Worm (Caenorhabditis elegans) whole organism, L2 larva: ENCODE data around the gene F45E10.2.

Source experiments
- C34F6.9 ChIP-seq: fragments of 150-350 bp; optimal IDR thresholded peaks from 2 replicates; lab custom pipeline; 2014; ENCODE audit warnings: missing biosample characterization, missing genetic modification characterization
- F13H6.1 ChIP-seq: sonication (generic microtip); optimal IDR thresholded peaks from 2 replicates; lab custom pipeline; 2016; ENCODE audit warnings: missing genetic modification characterization, missing compliant biosample characterization
- R02D3.7 ChIP-seq: fragments of 150-350 bp; optimal IDR thresholded peaks from 2 replicates; lab custom pipeline; 2014; ENCODE audit warnings: missing biosample characterization, missing genetic modification characterization
- Y55F3AM.14 ChIP-seq: fragments of 200-800 bp; sonication (Bioruptor generic); optimal IDR thresholded peaks from 2 replicates; lab custom pipeline; 2018; ENCODE audit warnings: mild to moderate bottlenecking, missing genetic modification characterization, missing compliant biosample characterization
- ZK546.5 ChIP-seq: sonication (generic microtip); optimal IDR thresholded peaks from 2 replicates; lab custom pipeline; 2017; ENCODE audit warnings: missing biosample characterization, missing genetic modification characterization
- alr-1 ChIP-seq: fragments of 150-350 bp; optimal IDR thresholded peaks from 2 replicates; lab custom pipeline; 2014; ENCODE audit warnings: missing biosample characterization, missing genetic modification characterization
- aly-2 ChIP-seq: fragments of 150-350 bp; optimal IDR thresholded peaks from 2 replicates; lab custom pipeline; 2014; ENCODE audit warnings: missing biosample characterization, missing genetic modification characterization
- ama-1 ChIP-seq: fragments of 150-350 bp; optimal IDR thresholded peaks from 2 replicates; lab custom pipeline; 2018; ENCODE audit warnings: inconsistent platforms
- blmp-1 ChIP-seq: sonication (generic microtip); optimal IDR thresholded peaks from 2 replicates; lab custom pipeline; 2017; ENCODE audit warnings: missing genetic modification characterization, mild to moderate bottlenecking, missing compliant biosample characterization, antibody characterized with exemption, moderate library complexity; ENCODE audit not compliant: insufficient read depth
- ceh-16 ChIP-seq: fragments of 150-350 bp; optimal IDR thresholded peaks from 2 replicates; lab custom pipeline; 2014; ENCODE audit warnings: missing biosample characterization, missing genetic modification characterization
- ceh-82 ChIP-seq: fragments of 150-350 bp; optimal IDR thresholded peaks from 2 replicates; lab custom pipeline; 2014; ENCODE audit warnings: missing biosample characterization, missing genetic modification characterization
- crh-2 ChIP-seq: sonication (generic microtip); optimal IDR thresholded peaks from 2 replicates; lab custom pipeline; 2017; ENCODE audit warnings: missing biosample characterization, missing genetic modification characterization
- dmd-4 ChIP-seq: sonication (generic microtip); optimal IDR thresholded peaks from 2 replicates; lab custom pipeline; 2017; ENCODE audit warnings: missing biosample characterization, missing genetic modification characterization
- egl-27 ChIP-seq: sonication (generic microtip); optimal IDR thresholded peaks from 3 replicates; lab custom pipeline; 2017; ENCODE audit warnings: missing biosample characterization, missing genetic modification reagents, missing genetic modification characterization
- elt-1 ChIP-seq: fragments of 150-350 bp; optimal IDR thresholded peaks from 2 replicates; lab custom pipeline; 2014; ENCODE audit warnings: missing biosample characterization, missing genetic modification characterization
- elt-3 ChIP-seq: sonication (generic microtip); optimal IDR thresholded peaks from 2 replicates; lab custom pipeline; 2017; ENCODE audit warnings: missing biosample characterization, missing genetic modification characterization
- fos-1 ChIP-seq: fragments of 150-350 bp; optimal IDR thresholded peaks from 2 replicates; lab custom pipeline; 2014; ENCODE audit warnings: missing biosample characterization, missing genetic modification characterization
- gmeb-1 ChIP-seq: fragments of 150-350 bp; optimal IDR thresholded peaks from 2 replicates; lab custom pipeline; 2014; ENCODE audit warnings: missing biosample characterization, missing genetic modification characterization
- lin-11 ChIP-seq: fragments of 150-350 bp; sonication (generic microtip); optimal IDR thresholded peaks from 2 replicates; lab custom pipeline; 2014; ENCODE audit warnings: missing biosample characterization, missing genetic modification characterization, inconsistent platforms, mixed read lengths
- lin-13 ChIP-seq: fragments of 150-350 bp; optimal IDR thresholded peaks from 2 replicates; lab custom pipeline; 2014; ENCODE audit warnings: missing biosample characterization, missing genetic modification reagents, missing genetic modification characterization
- lsy-2 ChIP-seq, 2 experiments: fragments of 150-350 bp in 1 of 2; sonication (generic microtip) in 1 of 2; optimal IDR thresholded peaks; 2 replicates each; lab custom pipeline; 2014 to 2017; ENCODE audit warnings: missing biosample characterization in 2 of 2, missing genetic modification characterization in 2 of 2
- mab-5 ChIP-seq: fragments of 150-350 bp; optimal IDR thresholded peaks from 2 replicates; lab custom pipeline; 2014; ENCODE audit warnings: missing biosample characterization, missing genetic modification characterization
- mbf-1 ChIP-seq: sonication (generic microtip); optimal IDR thresholded peaks from 2 replicates; lab custom pipeline; 2017; ENCODE audit warnings: missing biosample characterization, missing genetic modification characterization
- mdl-1 ChIP-seq, 2 experiments: fragments of 150-350 bp in 1 of 2; sonication (generic microtip) in 1 of 2; optimal IDR thresholded peaks; 2 replicates each; lab custom pipeline; 2017; ENCODE audit warnings: missing biosample characterization in 2 of 2, missing genetic modification characterization in 2 of 2
- nhr-10 ChIP-seq: sonication (generic microtip); optimal IDR thresholded peaks from 2 replicates; lab custom pipeline; 2017; ENCODE audit warnings: missing biosample characterization, missing genetic modification characterization
- nhr-12 ChIP-seq: fragments of 150-350 bp; optimal IDR thresholded peaks from 2 replicates; lab custom pipeline; 2014; ENCODE audit warnings: missing biosample characterization, missing genetic modification characterization
- nhr-129 ChIP-seq: fragments of 150-350 bp; optimal IDR thresholded peaks from 2 replicates; lab custom pipeline; 2014; ENCODE audit warnings: missing biosample characterization, missing genetic modification characterization
- nhr-21 ChIP-seq: fragments of 150-350 bp; optimal IDR thresholded peaks from 2 replicates; lab custom pipeline; 2014; ENCODE audit warnings: missing biosample characterization, missing genetic modification characterization
- nhr-23 ChIP-seq: fragments of 150-350 bp; optimal IDR thresholded peaks from 2 replicates; lab custom pipeline; 2014; ENCODE audit warnings: missing biosample characterization, missing genetic modification reagents, missing genetic modification characterization
- nhr-237 ChIP-seq: fragments of 150-350 bp; optimal IDR thresholded peaks from 2 replicates; lab custom pipeline; 2014; ENCODE audit warnings: missing biosample characterization, missing genetic modification characterization
- nhr-25 ChIP-seq: fragments of 150-350 bp; sonication (generic microtip); optimal IDR thresholded peaks from 3 replicates; lab custom pipeline; 2014; ENCODE audit warnings: missing biosample characterization, missing genetic modification characterization
- nhr-6 ChIP-seq: fragments of 150-350 bp; optimal IDR thresholded peaks from 2 replicates; lab custom pipeline; 2014; ENCODE audit warnings: missing biosample characterization, missing genetic modification characterization
- nhr-77 ChIP-seq: fragments of 150-350 bp; optimal IDR thresholded peaks from 2 replicates; lab custom pipeline; 2014; ENCODE audit warnings: missing biosample characterization, missing genetic modification characterization
- peb-1 ChIP-seq: fragments of 150-350 bp; optimal IDR thresholded peaks from 2 replicates; lab custom pipeline; 2014; ENCODE audit warnings: missing biosample characterization, missing genetic modification characterization
- sem-4 ChIP-seq: fragments of 150-350 bp; optimal IDR thresholded peaks from 2 replicates; lab custom pipeline; 2014; ENCODE audit warnings: missing biosample characterization, missing genetic modification reagents, missing genetic modification characterization
- skn-1 ChIP-seq: sonication (generic microtip); optimal IDR thresholded peaks from 2 replicates; lab custom pipeline; 2017; ENCODE audit warnings: missing biosample characterization, missing genetic modification characterization
- sma-3 ChIP-seq: sonication (generic microtip); optimal IDR thresholded peaks from 2 replicates; lab custom pipeline; 2016; ENCODE audit warnings: missing genetic modification reagents, missing genetic modification characterization, missing compliant biosample characterization
- sma-9 ChIP-seq, 2 experiments: fragments of 150-350 bp in 1 of 2; sonication (generic microtip) in 1 of 2; optimal IDR thresholded peaks; 2 replicates each; lab custom pipeline; 2014 to 2016; ENCODE audit warnings: missing genetic modification characterization in 2 of 2, mild to moderate bottlenecking in 1 of 2, missing biosample characterization in 1 of 2, missing compliant biosample characterization in 1 of 2, missing genetic modification reagents in 1 of 2, moderate library complexity in 1 of 2
- snpc-4 ChIP-seq: fragments of 150-350 bp; optimal IDR thresholded peaks from 2 replicates; lab custom pipeline; 2014; ENCODE audit warnings: missing biosample characterization, missing genetic modification characterization
- unc-39 ChIP-seq: fragments of 150-350 bp; optimal IDR thresholded peaks from 2 replicates; lab custom pipeline; 2014; ENCODE audit warnings: missing biosample characterization, missing genetic modification characterization
- unc-55 ChIP-seq: fragments of 150-350 bp; sonication (generic microtip); optimal IDR thresholded peaks from 3 replicates; lab custom pipeline; 2014; ENCODE audit warnings: missing biosample characterization, missing genetic modification reagents, missing genetic modification characterization
- unc-62 ChIP-seq: fragments of 150-350 bp; optimal IDR thresholded peaks from 2 replicates; lab custom pipeline; 2014; ENCODE audit warnings: missing biosample characterization, missing genetic modification reagents, missing genetic modification characterization
- zag-1 ChIP-seq: fragments of 150-350 bp; optimal IDR thresholded peaks from 2 replicates; lab custom pipeline; 2014; ENCODE audit warnings: missing biosample characterization, missing genetic modification characterization
- ztf-1 ChIP-seq: fragments of 200-800 bp; sonication (Bioruptor generic); conservative IDR thresholded peaks from 2 replicates; pipeline ENCODE4 v1.3.6; 2022; ENCODE audit warnings: missing genetic modification characterization, missing compliant biosample characterization
- ztf-11 ChIP-seq: sonication (generic microtip); optimal IDR thresholded peaks from 2 replicates; lab custom pipeline; 2017; ENCODE audit warnings: missing biosample characterization, missing genetic modification characterization

F45E10.2 gene

DNA sequence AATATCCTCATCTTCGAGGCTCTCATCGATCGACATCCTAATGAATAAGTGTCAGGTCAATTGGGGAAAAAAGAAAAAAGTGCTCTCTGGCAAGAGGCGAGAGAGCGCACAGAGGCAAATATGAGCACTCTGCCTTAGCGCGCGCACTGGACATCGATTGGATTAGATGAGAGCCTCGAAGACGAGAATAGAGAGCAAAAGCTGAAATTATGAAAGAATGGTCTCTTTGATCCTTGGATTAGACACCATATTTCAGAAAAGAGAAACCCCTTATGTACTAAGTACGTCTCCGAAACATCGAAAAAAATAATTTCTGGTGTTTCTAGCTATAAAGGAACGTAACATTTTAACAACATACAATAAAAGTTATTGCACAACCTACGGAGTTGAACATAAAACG is at the start of gene F45E10.2:
TSS of gene F45E10.2 (minus strand) at position 101 of the 400 bp plus-strand sequence.
- TF ChIP-seq nhr-23 (tag; lab: Kevin White, UChicago) (no peak), ztf-11 (tag; lab: Kevin White, UChicago) (no peak), ceh-82 (tag; lab: Kevin White, UChicago) (no peak), mdl-1 (tag; optimal IDR thresholded peaks at IDR 0.05; lab: Kevin White, UChicago) (no peak), sem-4 (tag; lab: Kevin White, UChicago) (no peak), nhr-129 (tag; lab: Kevin White, UChicago) (no peak)

DNA sequence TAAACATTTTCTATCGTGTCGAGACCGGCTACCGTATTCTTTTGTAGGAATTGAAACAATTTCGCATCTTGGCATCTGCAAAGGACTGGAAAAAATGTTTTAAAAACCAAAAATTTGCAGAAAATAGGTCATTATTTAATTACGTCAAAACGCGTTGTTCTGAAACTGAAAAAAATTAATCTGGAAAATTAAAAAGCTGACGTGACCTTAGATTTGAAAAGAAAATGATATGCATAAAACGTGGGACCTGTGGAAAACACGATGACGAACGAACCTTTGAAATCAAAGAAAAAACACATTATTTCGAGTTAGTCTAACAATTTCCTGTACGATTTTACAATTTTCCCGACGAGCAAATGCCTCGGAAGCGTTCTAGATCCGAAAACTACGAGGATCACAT is 49.0 kb upstream of the F45E10.2 start, which contains the start of gene C09H10.9:
TSS of gene C09H10.9 (plus strand) at position 301 of the 400 bp plus-strand sequence.
- TF ChIP-seq blmp-1 (tag; lab: Kevin White, UChicago) (no peak), egl-27 (tag; lab: Kevin White, UChicago) (no peak), lsy-2 (tag; optimal IDR thresholded peaks at IDR 0.05; lab: Kevin White, UChicago) (no peak), elt-3 (tag; lab: Kevin White, UChicago) (no peak), lin-11 (tag; lab: Kevin White, UChicago) (no peak), F13H6.1 (tag; lab: Kevin White, UChicago) (no peak), elt-1 (tag; lab: Kevin White, UChicago) (no peak)
- TF ChIP-seq, all 48 proteins: peak for 0

DNA sequence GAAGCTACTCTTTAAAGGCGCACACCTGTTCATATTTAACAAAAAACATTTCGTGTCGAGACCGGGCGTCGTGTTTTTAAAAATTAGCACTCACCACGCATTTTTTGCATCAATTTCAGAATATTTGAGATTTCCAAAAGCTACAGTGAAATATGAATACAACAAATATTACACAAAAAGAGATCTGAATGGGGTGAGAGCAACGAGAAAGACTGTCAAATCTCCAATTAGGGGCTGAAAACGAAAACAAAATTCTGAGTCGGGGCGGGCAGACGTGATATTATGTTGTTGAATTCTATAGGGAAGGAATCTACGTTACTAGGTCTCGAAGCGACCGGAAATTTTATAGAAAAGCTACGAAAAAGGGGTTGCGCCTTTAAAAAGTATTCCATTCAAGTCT is 48.5 kb upstream of the F45E10.2 start, which contains the start of gene C09H10.5:
TSS of gene C09H10.5 (minus strand) at position 101 of the 400 bp plus-strand sequence.
- no peak for TF ChIP-seq ama-1 (lab: Kevin White, UChicago)

DNA sequence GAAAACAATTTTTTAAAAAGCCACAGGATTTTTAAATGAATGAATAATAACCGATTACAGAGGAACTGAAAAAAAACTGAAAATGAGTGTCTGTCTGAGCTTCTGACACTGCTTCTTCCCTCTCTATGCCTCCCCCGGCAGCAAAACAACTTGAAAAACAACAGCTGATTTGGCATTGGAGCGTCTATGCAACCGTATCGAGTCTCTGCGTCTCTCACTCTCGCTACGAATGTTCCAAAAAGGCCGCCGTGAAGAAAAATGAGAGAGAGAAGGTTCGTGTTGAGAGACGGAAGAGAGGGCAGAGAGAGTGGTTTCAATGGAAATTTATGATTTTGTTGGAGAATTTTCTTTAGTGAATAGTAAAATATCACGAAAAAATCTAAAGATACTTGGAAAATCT is 47.9 kb upstream of the F45E10.2 start:
- TF ChIP-seq unc-55 (GFP tag; lab: Kevin White, UChicago) (peak; percentile 80), snpc-4 (tag; lab: Kevin White, UChicago) (peak; percentile 8), F13H6.1 (tag; lab: Kevin White, UChicago) (peak; percentile 45), ama-1 (lab: Kevin White, UChicago) (no peak), alr-1 (tag; lab: Kevin White, UChicago) (no peak), mbf-1 (tag; lab: Kevin White, UChicago) (no peak), blmp-1 (tag; lab: Kevin White, UChicago) (no peak), ZK546.5 (no peak), mab-5 (no peak), nhr-6 (tag; lab: Kevin White, UChicago) (no peak), unc-62 (GFP tag; lab: Kevin White, UChicago) (no peak), nhr-237 (tag; lab: Kevin White, UChicago) (no peak), nhr-77 (tag; lab: Kevin White, UChicago) (no peak), nhr-12 (tag; lab: Kevin White, UChicago) (no peak), sma-9 (GFP tag; optimal IDR thresholded peaks at IDR 0.05; lab: Kevin White, UChicago) (peak; percentile 50), sma-9 (tag; optimal IDR thresholded peaks at IDR 0.05; lab: Kevin White, UChicago) (no peak), ztf-1 (GFP tag; lab: Robert Waterston, UW) (no peak), sem-4 (tag; lab: Kevin White, UChicago) (no peak), elt-1 (tag; lab: Kevin White, UChicago) (no peak), mdl-1 (tag; optimal IDR thresholded peaks at IDR 0.05; lab: Kevin White, UChicago) (peak in 1 of 2 experiments; percentile 4), lsy-2 (tag; optimal IDR thresholded peaks at IDR 0.05; lab: Kevin White, UChicago) (peak; percentile 52 to 82), zag-1 (tag; lab: Kevin White, UChicago) (no peak), nhr-10 (no peak), gmeb-1 (tag; lab: Kevin White, UChicago) (peak; percentile 59), lin-11 (tag; lab: Kevin White, UChicago) (peak; percentile 68), nhr-129 (tag; lab: Kevin White, UChicago) (peak; percentile 89), ztf-11 (tag; lab: Kevin White, UChicago) (no peak), lin-13 (GFP tag; lab: Kevin White, UChicago) (peak; percentile 51), fos-1 (tag; lab: Kevin White, UChicago) (peak; percentile 37), ceh-16 (tag; lab: Kevin White, UChicago) (no peak), nhr-23 (tag; lab: Kevin White, UChicago) (no peak), Y55F3AM.14 (GFP tag; lab: Kevin White, UChicago) (no peak), crh-2 (tag; lab: Kevin White, UChicago) (peak; percentile 75), egl-27 (tag; lab: Kevin White, UChicago) (no peak), unc-39 (tag; lab: Kevin White, UChicago) (no peak), skn-1 (tag; lab: Kevin White, UChicago) (no peak), aly-2 (tag; lab: Kevin White, UChicago) (no peak), peb-1 (no peak), nhr-21 (tag; lab: Kevin White, UChicago) (no peak), sma-3 (GFP tag; lab: Kevin White, UChicago) (peak; percentile 29), R02D3.7 (tag; lab: Kevin White, UChicago) (no peak), dmd-4 (tag; lab: Kevin White, UChicago) (no peak), nhr-25 (tag; lab: Kevin White, UChicago) (peak; percentile 20), C34F6.9 (tag; lab: Kevin White, UChicago) (peak; percentile 91), elt-3 (tag; lab: Kevin White, UChicago) (no peak), ceh-82 (tag; lab: Kevin White, UChicago) (no peak)
